Fruit fly (Drosophila melanogaster): Measurements from ENCODE around the gene Regnase-1.

dm6 chr3R:20042457-20042856 is 6.6 kb upstream of the Regnase-1 start, which contains the start of the genes CG33934 and Indy-2:
- TF ChIP-seq shn (GFP tag; optimal IDR thresholded peaks at IDR 0.05) (no peak), CG30403 (GFP tag; optimal IDR thresholded peaks at IDR 0.05) (no peak), Dek (tag; optimal IDR thresholded peaks at IDR 0.05) (no peak), ab (GFP tag; optimal IDR thresholded peaks at IDR 0.05) (no peak)
